Worm (Caenorhabditis elegans): ENCODE measurements around the gene B0222.5.

The B0222.5 gene

DNA sequence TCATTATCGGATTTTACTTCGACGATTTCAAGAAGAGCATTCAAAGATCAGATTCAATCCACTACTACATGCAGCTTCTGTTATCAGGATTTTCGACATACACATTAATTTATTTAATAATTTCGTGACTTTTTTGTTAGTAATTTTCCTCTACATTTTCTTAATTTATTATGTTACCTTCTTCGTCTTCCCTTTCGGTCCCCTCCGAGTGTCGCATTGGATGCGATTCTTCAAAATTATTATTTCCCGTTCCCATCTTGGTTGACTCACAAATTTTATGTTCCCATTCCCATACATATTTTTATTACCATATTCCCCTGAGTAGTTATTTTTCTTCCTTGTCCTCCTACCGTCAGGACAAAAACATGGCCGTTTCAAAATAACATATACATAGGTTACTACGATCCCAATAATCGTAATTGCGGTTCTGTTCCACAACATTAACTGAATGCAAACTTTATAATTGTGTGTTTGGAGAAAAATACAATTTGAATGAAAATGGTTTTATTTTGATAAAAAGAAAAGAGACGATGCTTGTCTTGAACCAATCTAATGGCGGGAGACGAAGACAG is 4.6 kb upstream of the B0222.5 start:
- TF ChIP-seq aly-2 (tag; optimal IDR thresholded peaks at IDR 0.05), result peak; percentile 60
- TF ChIP-seq nhr-85 (tag), result peak; percentile 59
- peak; percentile 7 for TF ChIP-seq nhr-90 (tag; optimal IDR thresholded peaks at IDR 0.05; ENCODE audit: poor library complexity)
- peak; percentile 25 for TF ChIP-seq nhr-71 (tag; optimal IDR thresholded peaks at IDR 0.05)

- TF ChIP-seq skn-1 (tag; optimal IDR thresholded peaks at IDR 0.05) (no peak), nhr-47 (tag; optimal IDR thresholded peaks at IDR 0.05) (peak; percentile 41), irx-1 (tag; optimal IDR thresholded peaks at IDR 0.05) (no peak), fkh-10 (GFP tag; optimal IDR thresholded peaks at IDR 0.05) (peak; percentile 96), ceh-63 (GFP tag; optimal IDR thresholded peaks at IDR 0.05) (no peak), jun-1 (tag; optimal IDR thresholded peaks at IDR 0.05) (no peak), nhr-71 (tag; optimal IDR thresholded peaks at IDR 0.05) (peak; percentile 36), unc-98 (GFP tag; IDR thresholded peaks at IDR 0.05) (no peak), fkh-8 (tag; optimal IDR thresholded peaks at IDR 0.05) (peak; percentile 24), lin-14 (GFP tag; optimal IDR thresholded peaks at IDR 0.05) (peak; percentile 39)
These were observed 2.9 kb upstream of the B0222.5 start for ce11 chrV:9157597-9157996.

- TF ChIP-seq nhr-11 (tag; optimal IDR thresholded peaks at IDR 0.05) (no peak), ces-1 (GFP tag; optimal IDR thresholded peaks at IDR 0.05) (no peak)
These were observed 2.0 kb upstream of the B0222.5 start, which contains the start of gene B0222.15 for ce11 chrV:9156679-9157078. B0222.15 (minus strand) TSS chrV:9156779.

DNA sequence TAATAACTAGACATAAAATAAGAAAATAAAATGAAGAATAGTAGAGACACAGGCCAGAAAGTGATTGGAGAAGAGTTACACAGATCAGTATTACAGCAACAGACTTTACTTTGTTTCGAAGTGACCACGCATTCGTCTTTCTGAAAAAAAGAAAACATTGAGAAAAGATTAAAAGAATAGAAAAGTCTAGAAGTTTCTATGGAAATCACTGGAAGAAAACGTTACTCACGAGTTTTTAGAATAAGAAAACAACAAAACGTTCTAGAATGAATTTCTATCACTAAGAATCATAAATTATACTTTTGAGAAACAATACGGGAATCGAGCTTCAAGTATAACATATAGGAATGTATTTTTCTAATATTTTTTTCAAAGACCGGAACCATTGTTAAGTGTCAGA is 944 bp upstream of the B0222.5 start:
- TF ChIP-seq egl-13 (tag; optimal IDR thresholded peaks at IDR 0.05) (no peak), lin-13 (GFP tag; optimal IDR thresholded peaks at IDR 0.05) (no peak), tbx-2 (tag; optimal IDR thresholded peaks at IDR 0.05) (no peak), jun-1 (tag; optimal IDR thresholded peaks at IDR 0.05) (no peak), snpc-4 (tag; optimal IDR thresholded peaks at IDR 0.05) (no peak), ets-5 (GFP tag; IDR thresholded peaks at IDR 0.05) (no peak), blmp-1 (tag; optimal IDR thresholded peaks at IDR 0.05) (no peak), vab-15 (tag; optimal IDR thresholded peaks at IDR 0.05) (no peak)

DNA sequence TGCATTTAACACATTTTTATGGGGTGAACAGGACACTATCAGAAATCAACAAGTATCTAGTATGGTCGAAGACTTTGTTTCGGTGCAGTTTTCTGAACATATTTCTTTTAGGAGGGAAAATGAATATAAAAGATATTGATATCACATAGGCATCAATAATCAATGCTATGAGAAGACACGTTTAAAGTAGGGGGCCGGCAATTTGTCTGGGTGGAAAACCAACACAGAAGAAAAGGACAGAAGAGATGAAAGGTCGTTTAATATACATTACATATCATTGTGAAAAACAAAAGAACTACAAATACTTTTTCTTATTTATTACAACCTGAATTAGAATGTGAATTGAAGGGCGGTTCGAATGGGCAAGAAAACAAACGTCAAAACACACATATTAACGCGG is 2.3 kb downstream of the B0222.5 start:
- TF ChIP-seq egl-27 (tag; optimal IDR thresholded peaks at IDR 0.05) (no peak), mep-1 (tag; optimal IDR thresholded peaks at IDR 0.05) (no peak), nhr-20 (tag; optimal IDR thresholded peaks at IDR 0.05) (peak; percentile 7), nhr-71 (tag; optimal IDR thresholded peaks at IDR 0.05) (peak; percentile 7), nhr-85 (tag) (peak; percentile 78), snu-23 (GFP tag; optimal IDR thresholded peaks at IDR 0.05) (peak; percentile 4)

ce11 chrV:9148151-9148550 is 6.5 kb downstream of the B0222.5 start:
- TF ChIP-seq nhr-85 (tag) (peak; percentile 82), nhr-71 (tag; optimal IDR thresholded peaks at IDR 0.05) (peak; percentile 32), lsy-2 (tag; optimal IDR thresholded peaks at IDR 0.05) (no peak), skn-1 (tag; optimal IDR thresholded peaks at IDR 0.05) (no peak), nhr-12 (tag; optimal IDR thresholded peaks at IDR 0.05) (no peak), xbp-1 (tag; optimal IDR thresholded peaks at IDR 0.05) (no peak), C16A3.4 (tag; optimal IDR thresholded peaks at IDR 0.05) (no peak), sox-4 (tag; optimal IDR thresholded peaks at IDR 0.05) (no peak), nhr-20 (tag; optimal IDR thresholded peaks at IDR 0.05) (peak; percentile 46), tbx-2 (tag; optimal IDR thresholded peaks at IDR 0.05) (peak; percentile 2), ces-1 (GFP tag; optimal IDR thresholded peaks at IDR 0.05) (no peak), nhr-84 (tag; optimal IDR thresholded peaks at IDR 0.05) (no peak), isw-1 (GFP tag; IDR thresholded peaks at IDR 0.05) (no peak), snpc-4 (tag; optimal IDR thresholded peaks at IDR 0.05) (no peak), ceh-82 (tag; optimal IDR thresholded peaks at IDR 0.05) (no peak), alr-1 (tag; optimal IDR thresholded peaks at IDR 0.05; ENCODE audit: borderline replicate concordance) (no peak), ets-5 (GFP tag; IDR thresholded peaks at IDR 0.05) (no peak), unc-130 (tag; optimal IDR thresholded peaks at IDR 0.05) (no peak), vab-15 (tag; optimal IDR thresholded peaks at IDR 0.05) (no peak), F16B12.6 (tag; optimal IDR thresholded peaks at IDR 0.05) (no peak), lin-14 (GFP tag; optimal IDR thresholded peaks at IDR 0.05) (peak; percentile 23), efl-3 (GFP tag; optimal IDR thresholded peaks at IDR 0.05) (no peak), jun-1 (tag; optimal IDR thresholded peaks at IDR 0.05) (no peak)

Measured in whole organism, L1 larva.